Worm (Caenorhabditis elegans) whole organism, young adult: ENCODE data around the gene gldi-4.

Experiments
- B0336.3 ChIP-seq: fragments of 200-800 bp; sonication (Bioruptor generic); IDR thresholded peaks from 2 replicates; pipeline ENCODE4 v1.3.6; 2022; ENCODE audit warnings: missing genetic modification characterization, missing compliant biosample characterization
- C06A6.2 ChIP-seq: fragments of 200-800 bp; sonication (Bioruptor generic); conservative IDR thresholded peaks from 2 replicates; pipeline ENCODE4 v1.3.6; 2022; ENCODE audit warnings: missing genetic modification characterization, missing compliant biosample characterization
- F23B12.7 ChIP-seq: sonication (generic microtip); optimal IDR thresholded peaks from 2 replicates; lab custom pipeline; 2017; ENCODE audit warnings: missing genetic modification characterization, mild to moderate bottlenecking, missing compliant biosample characterization, antibody characterized with exemption, moderate library complexity; ENCODE audit not compliant: insufficient read depth
- F33H1.4 ChIP-seq: fragments of 200-800 bp; sonication (Bioruptor generic); IDR thresholded peaks from 2 replicates; pipeline ENCODE4 v1.3.6; 2022; ENCODE audit warnings: missing genetic modification reagents, missing genetic modification characterization, missing compliant biosample characterization
- F37B4.10 ChIP-seq: fragments of 200-800 bp; sonication (Bioruptor generic); IDR thresholded peaks from 2 replicates; pipeline ENCODE4 v1.3.6; 2022; ENCODE audit warnings: missing genetic modification characterization, missing compliant biosample characterization
- F49E8.2 ChIP-seq: sonication (generic microtip); optimal IDR thresholded peaks from 3 replicates; lab custom pipeline; 2017; ENCODE audit warnings: missing genetic modification characterization, mild to moderate bottlenecking, missing compliant biosample characterization, antibody characterized with exemption, moderate library complexity; ENCODE audit not compliant: insufficient read depth
- K11D2.4 ChIP-seq: fragments of 200-800 bp; sonication (Bioruptor generic); IDR thresholded peaks from 2 replicates; pipeline ENCODE4 v1.3.6; 2022; ENCODE audit warnings: missing genetic modification reagents, missing genetic modification characterization, missing compliant biosample characterization
- Y56A3A.18 ChIP-seq: fragments of 200-800 bp; sonication (Bioruptor generic); IDR thresholded peaks from 2 replicates; pipeline ENCODE4 v1.3.6; 2022; ENCODE audit warnings: missing genetic modification reagents, missing genetic modification characterization, missing compliant biosample characterization
- akir-1 ChIP-seq: fragments of 200-800 bp; sonication (Bioruptor generic); optimal IDR thresholded peaks from 2 replicates; lab custom pipeline; 2018; ENCODE audit warnings: mild to moderate bottlenecking, missing genetic modification characterization, moderate library complexity, missing compliant biosample characterization
- attf-3 ChIP-seq: fragments of 200-800 bp; sonication (Bioruptor generic); conservative IDR thresholded peaks from 2 replicates; pipeline ENCODE4 v1.3.6; 2022; ENCODE audit warnings: missing genetic modification reagents, missing genetic modification characterization, missing compliant biosample characterization
- attf-5 ChIP-seq: fragments of 200-800 bp; sonication (Bioruptor generic); optimal IDR thresholded peaks from 2 replicates; lab custom pipeline; 2018; ENCODE audit warnings: mild to moderate bottlenecking, missing genetic modification characterization, missing compliant biosample characterization
- attf-6 ChIP-seq: fragments of 200-800 bp; sonication (Bioruptor generic); IDR thresholded peaks from 2 replicates; pipeline ENCODE4 v1.3.6; 2022; ENCODE audit warnings: missing genetic modification reagents, missing genetic modification characterization, missing compliant biosample characterization
- ccch-3 ChIP-seq: fragments of 200-800 bp; sonication (Bioruptor generic); optimal IDR thresholded peaks from 2 replicates; lab custom pipeline; 2018; ENCODE audit warnings: mild to moderate bottlenecking, missing genetic modification characterization, missing compliant biosample characterization
- ceh-27 ChIP-seq: fragments of 200-800 bp; sonication (Bioruptor generic); optimal IDR thresholded peaks from 2 replicates; lab custom pipeline; 2018; ENCODE audit warnings: mild to moderate bottlenecking, missing genetic modification characterization, moderate library complexity, missing compliant biosample characterization
- dpl-1 ChIP-seq: fragments of 150-350 bp; optimal IDR thresholded peaks from 2 replicates; lab custom pipeline; 2014; ENCODE audit warnings: missing biosample characterization, missing genetic modification reagents, missing genetic modification characterization
- egl-44 ChIP-seq: fragments of 200-800 bp; sonication (Bioruptor generic); IDR thresholded peaks from 2 replicates; pipeline ENCODE4 v1.3.6; 2022; ENCODE audit warnings: missing genetic modification reagents, missing genetic modification characterization, missing compliant biosample characterization
- fkh-3 ChIP-seq: sonication (generic microtip); optimal IDR thresholded peaks from 2 replicates; lab custom pipeline; 2016; ENCODE audit warnings: mild to moderate bottlenecking, missing genetic modification characterization, missing compliant biosample characterization
- hlh-12 ChIP-seq: sonication (generic microtip); optimal IDR thresholded peaks from 2 replicates; lab custom pipeline; 2016; ENCODE audit warnings: missing genetic modification characterization, missing compliant biosample characterization
- hrde-1 ChIP-seq: sonication (generic microtip); optimal IDR thresholded peaks from 2 replicates; lab custom pipeline; 2016; ENCODE audit warnings: missing genetic modification characterization, mild to moderate bottlenecking, missing compliant biosample characterization, moderate library complexity, missing genotype, missing genetic modification reagents, borderline replicate concordance
- let-526 ChIP-seq: fragments of 200-800 bp; sonication (Bioruptor generic); IDR thresholded peaks from 2 replicates; pipeline ENCODE4 v1.3.6; 2022; ENCODE audit warnings: missing genetic modification reagents, missing genetic modification characterization, missing compliant biosample characterization
- let-607 ChIP-seq, 2 experiments: fragments of 200-800 bp in 1 of 2; sonication (Bioruptor generic) in 1 of 2; sonication (generic microtip) in 1 of 2; optimal IDR thresholded peaks; 2 replicates each; lab custom pipeline; 2016 to 2018; ENCODE audit warnings: mild to moderate bottlenecking in 2 of 2, missing compliant biosample characterization in 2 of 2, missing genetic modification characterization in 2 of 2, moderate library complexity in 2 of 2, missing genotype in 1 of 2
- lir-1 ChIP-seq: fragments of 200-800 bp; sonication (Bioruptor generic); conservative IDR thresholded peaks from 2 replicates; pipeline ENCODE4 v1.3.6; 2022; ENCODE audit warnings: missing genetic modification reagents, missing genetic modification characterization, missing compliant biosample characterization
- lsl-1 ChIP-seq: fragments of 200-800 bp; sonication (Bioruptor generic); optimal IDR thresholded peaks from 2 replicates; lab custom pipeline; 2018; ENCODE audit warnings: mild to moderate bottlenecking, missing genetic modification characterization, moderate library complexity, missing compliant biosample characterization
- mel-28 ChIP-seq: sonication (generic microtip); optimal IDR thresholded peaks from 2 replicates; lab custom pipeline; 2016; ENCODE audit warnings: borderline replicate concordance, mild to moderate bottlenecking, missing genetic modification characterization, missing compliant biosample characterization
- mxl-1 ChIP-seq: sonication (generic microtip); optimal IDR thresholded peaks from 2 replicates; lab custom pipeline; 2016; ENCODE audit warnings: missing genetic modification characterization, missing compliant biosample characterization
- nfyb-1 ChIP-seq: fragments of 200-800 bp; sonication (Bioruptor generic); IDR thresholded peaks from 2 replicates; pipeline ENCODE4 v1.3.6; 2022; ENCODE audit warnings: missing genetic modification reagents, missing genetic modification characterization, missing compliant biosample characterization
- nhr-120 ChIP-seq: fragments of 200-800 bp; sonication (Bioruptor generic); IDR thresholded peaks from 2 replicates; pipeline ENCODE4 v1.3.6; 2022; ENCODE audit warnings: missing genetic modification characterization, missing compliant biosample characterization
- nhr-80 ChIP-seq: sonication (generic microtip); optimal IDR thresholded peaks from 2 replicates; lab custom pipeline; 2016; ENCODE audit warnings: missing genetic modification characterization, missing compliant biosample characterization
- pha-4 ChIP-seq: fragments of 150-350 bp; sonication (generic microtip); optimal IDR thresholded peaks from 2 replicates; lab custom pipeline; 2014; ENCODE audit warnings: missing biosample characterization, missing genetic modification reagents, missing genetic modification characterization
- rec-8 ChIP-seq, 2 experiments: sonication (generic microtip); optimal IDR thresholded peaks; 2 replicates each; lab custom pipeline; 2016; ENCODE audit warnings: mild to moderate bottlenecking in 2 of 2, missing genetic modification characterization in 2 of 2, missing genetic modification reagents in 2 of 2, missing genotype in 2 of 2, missing biosample characterization in 1 of 2, missing compliant biosample characterization in 1 of 2, moderate library complexity in 1 of 2
- sea-2 ChIP-seq: fragments of 200-800 bp; sonication (Bioruptor generic); IDR thresholded peaks from 2 replicates; pipeline ENCODE4 v1.3.6; 2022; ENCODE audit warnings: missing genetic modification characterization, missing compliant biosample characterization
- snpc-1.3 ChIP-seq: sonication (generic microtip); optimal IDR thresholded peaks from 2 replicates; lab custom pipeline; 2017; ENCODE audit warnings: missing genetic modification characterization, mild to moderate bottlenecking, missing compliant biosample characterization, antibody characterized with exemption, moderate library complexity, missing genotype, missing genetic modification reagents; ENCODE audit not compliant: insufficient read depth
- snpc-4 ChIP-seq, 5 experiments: fragments of 150-350 bp in 1 of 5; sonication (generic microtip) in 4 of 5; optimal IDR thresholded peaks; 2 replicates each; lab custom pipeline; 2014 to 2018; ENCODE audit warnings: missing genetic modification characterization in 5 of 5, missing biosample characterization in 3 of 5, antibody characterized with exemption in 2 of 5, mild to moderate bottlenecking in 2 of 5, missing compliant biosample characterization in 2 of 5, missing genotype in 2 of 5, moderate library complexity in 2 of 5, missing genetic modification reagents in 1 of 5
- somi-1 ChIP-seq: fragments of 200-800 bp; sonication (Bioruptor generic); optimal IDR thresholded peaks from 2 replicates; lab custom pipeline; 2018; ENCODE audit warnings: mild to moderate bottlenecking, missing genetic modification characterization, missing compliant biosample characterization
- unc-62 ChIP-seq: fragments of 150-350 bp; optimal IDR thresholded peaks from 2 replicates; lab custom pipeline; 2014; ENCODE audit warnings: missing biosample characterization, missing genetic modification reagents, missing genetic modification characterization
- xnd-1 ChIP-seq: sonication (generic microtip); optimal IDR thresholded peaks from 2 replicates; lab custom pipeline; 2016; ENCODE audit warnings: missing genotype, missing genetic modification reagents, missing genetic modification characterization, missing compliant biosample characterization
- ztf-25 ChIP-seq: fragments of 200-800 bp; sonication (Bioruptor generic); IDR thresholded peaks from 2 replicates; pipeline ENCODE4 v1.3.6; 2022; ENCODE audit warnings: missing genetic modification reagents, missing genetic modification characterization, missing compliant biosample characterization
- ztf-26 ChIP-seq: sonication (generic microtip); optimal IDR thresholded peaks from 2 replicates; lab custom pipeline; 2017; ENCODE audit warnings: missing genetic modification characterization, missing compliant biosample characterization
- ztf-6 ChIP-seq: fragments of 200-800 bp; sonication (Bioruptor generic); IDR thresholded peaks from 2 replicates; pipeline ENCODE4 v1.3.6; 2022; ENCODE audit warnings: missing genetic modification reagents, missing genetic modification characterization, missing compliant biosample characterization

The gldi-4 gene

ce11 chrIV:7017123-7017674 lies at the start of gene gldi-4:
Gene gldi-4 (plus strand): TSS chrIV:7017624.
- TF ChIP-seq ceh-27 (GFP tag; lab: Kevin White, UChicago) = no peak
- no peak for TF ChIP-seq lir-1
- no peak for TF ChIP-seq let-607 (tag; optimal IDR thresholded peaks at IDR 0.05; lab: Kevin White, UChicago)
- TF ChIP-seq snpc-1.3 (tag; lab: Kevin White, UChicago) = no peak
- TF ChIP-seq pha-4 (tag; lab: Kevin White, UChicago) = no peak
- TF ChIP-seq F37B4.10 = no peak
- TF ChIP-seq rec-8 (tag; optimal IDR thresholded peaks at IDR 0.05; lab: Kevin White, UChicago) = no peak
- TF ChIP-seq nhr-120 (GFP tag; lab: Robert Waterston, UW) = no peak
- TF ChIP-seq mel-28 (tag; lab: Kevin White, UChicago) = no peak
- no peak for TF ChIP-seq B0336.3 (GFP tag; lab: Robert Waterston, UW)
- TF ChIP-seq snpc-4 (GFP tag; optimal IDR thresholded peaks at IDR 0.05; lab: Kevin White, UChicago) = no peak
- no peak for TF ChIP-seq snpc-4 (tag; optimal IDR thresholded peaks at IDR 0.05; lab: Kevin White, UChicago)
- no peak for TF ChIP-seq attf-3 (GFP tag; lab: Robert Waterston, UW)
- no peak for TF ChIP-seq F49E8.2 (tag; lab: Kevin White, UChicago)
- no peak for TF ChIP-seq nfyb-1
- TF ChIP-seq unc-62 (GFP tag; lab: Kevin White, UChicago) = no peak
- TF ChIP-seq ccch-3 = no peak
- no peak for TF ChIP-seq mxl-1 (tag; lab: Kevin White, UChicago)

ce11 chrIV:6970271-6970670 lies 47.2 kb upstream of the gldi-4 start, which contains the start of gene ZK381.8:
Gene ZK381.8 (minus strand): TSS chrIV:6970371.
- no peak for TF ChIP-seq ztf-6 (GFP tag; lab: Robert Waterston, UW)
- TF ChIP-seq somi-1 (GFP tag; lab: Kevin White, UChicago) = no peak
- TF ChIP-seq ztf-26 (tag; lab: Kevin White, UChicago) = no peak
- no peak for TF ChIP-seq attf-6 (GFP tag; lab: Robert Waterston, UW)
- TF ChIP-seq xnd-1 (tag; lab: Kevin White, UChicago) = no peak
- TF ChIP-seq ztf-25 (GFP tag; lab: Robert Waterston, UW) = no peak
- TF ChIP-seq sea-2 (GFP tag; lab: Robert Waterston, UW) = no peak
- TF ChIP-seq F33H1.4 (GFP tag; lab: Robert Waterston, UW) = no peak
- TF ChIP-seq, all 124 proteins: peak for 0

ce11 chrIV:6971213-6971612 lies 46.2 kb upstream of the gldi-4 start, which contains the start of gene ZK381.62:
Gene ZK381.62 (minus strand): TSS chrIV:6971313.
- TF ChIP-seq nhr-80 (tag; lab: Kevin White, UChicago) (no peak), dpl-1 (GFP tag; lab: Kevin White, UChicago) (no peak), F23B12.7 (tag; lab: Kevin White, UChicago) (no peak), egl-44 (GFP tag; lab: Robert Waterston, UW) (no peak), K11D2.4 (GFP tag; lab: Robert Waterston, UW) (no peak), lsl-1 (no peak), let-526 (GFP tag; lab: Robert Waterston, UW) (no peak), hrde-1 (no peak), attf-5 (GFP tag; lab: Kevin White, UChicago) (no peak), let-607 (tag; optimal IDR thresholded peaks at IDR 0.05; lab: Kevin White, UChicago) (no peak), fkh-3 (no peak), akir-1 (GFP tag; lab: Kevin White, UChicago) (no peak), hlh-12 (tag; lab: Kevin White, UChicago) (no peak), C06A6.2 (no peak), Y56A3A.18 (no peak)
